Worm (Caenorhabditis elegans) whole organism, young adult: ENCODE results near the gene klp-7.

ENCODE experiments used
- B0261.1 ChIP-seq: sonication (generic microtip); optimal IDR thresholded peaks from 2 replicates; lab custom pipeline; 2016; ENCODE audit warnings: mild to moderate bottlenecking, missing genetic modification characterization, moderate library complexity, missing compliant biosample characterization
- K12H6.12 ChIP-seq: fragments of 200-800 bp; sonication (Bioruptor generic); optimal IDR thresholded peaks from 2 replicates; lab custom pipeline; 2018; ENCODE audit warnings: mild to moderate bottlenecking, missing genetic modification characterization, missing compliant biosample characterization
- T07F8.4 ChIP-seq: sonication (generic microtip); optimal IDR thresholded peaks from 2 replicates; lab custom pipeline; 2016; ENCODE audit warnings: mild to moderate bottlenecking, missing genetic modification characterization, moderate library complexity, missing compliant biosample characterization
- T26A5.8 ChIP-seq: sonication (generic microtip); optimal IDR thresholded peaks from 2 replicates; lab custom pipeline; 2016; ENCODE audit warnings: missing genetic modification characterization, missing compliant biosample characterization
- Y53G8AR.9 ChIP-seq: fragments of 200-800 bp; sonication (Bioruptor generic); conservative IDR thresholded peaks from 2 replicates; pipeline ENCODE4 v1.3.6; 2022; ENCODE audit warnings: missing genetic modification reagents, missing genetic modification characterization, missing compliant biosample characterization
- Y67H2A.10 ChIP-seq: fragments of 200-800 bp; sonication (Bioruptor generic); conservative IDR thresholded peaks from 2 replicates; pipeline ENCODE4 v1.3.6; 2022; ENCODE audit warnings: missing genetic modification reagents, missing genetic modification characterization, missing compliant biosample characterization
- akir-1 ChIP-seq: fragments of 200-800 bp; sonication (Bioruptor generic); optimal IDR thresholded peaks from 2 replicates; lab custom pipeline; 2018; ENCODE audit warnings: mild to moderate bottlenecking, missing genetic modification characterization, moderate library complexity, missing compliant biosample characterization
- ama-1 ChIP-seq, 3 experiments: fragments of 150-350 bp in 1 of 3; sonication (generic microtip) in 2 of 3; optimal IDR thresholded peaks; 2 replicates each; lab custom pipeline; 2014 to 2018; ENCODE audit warnings: missing biosample characterization in 2 of 3, missing genetic modification characterization in 2 of 3, missing genetic modification reagents in 2 of 3
- aptf-2 ChIP-seq: fragments of 200-800 bp; sonication (Bioruptor generic); conservative IDR thresholded peaks from 2 replicates; pipeline ENCODE4 v1.3.6; 2022; ENCODE audit warnings: missing genetic modification reagents, missing genetic modification characterization, missing compliant biosample characterization
- aptf-3 ChIP-seq: fragments of 200-800 bp; sonication (Bioruptor generic); IDR thresholded peaks from 2 replicates; pipeline ENCODE4 v1.3.6; 2022; ENCODE audit warnings: missing genetic modification characterization, missing compliant biosample characterization
- attf-5 ChIP-seq: fragments of 200-800 bp; sonication (Bioruptor generic); optimal IDR thresholded peaks from 2 replicates; lab custom pipeline; 2018; ENCODE audit warnings: mild to moderate bottlenecking, missing genetic modification characterization, missing compliant biosample characterization
- cebp-1 ChIP-seq, 2 experiments: fragments of 200-800 bp in 1 of 2; sonication (Bioruptor generic) in 1 of 2; sonication (generic microtip) in 1 of 2; IDR thresholded peaks in 1 of 2; optimal IDR thresholded peaks in 1 of 2; 2 replicates each; pipeline versions ENCODE4 v1.3.6 to Lab custom; 2017 to 2022; ENCODE audit warnings: missing compliant biosample characterization in 2 of 2, missing genetic modification characterization in 2 of 2, mild to moderate bottlenecking in 1 of 2, missing genetic modification reagents in 1 of 2, moderate library complexity in 1 of 2
- cebp-2 ChIP-seq: fragments of 200-800 bp; sonication (Bioruptor generic); IDR thresholded peaks from 2 replicates; pipeline ENCODE4 v1.3.6; 2022; ENCODE audit warnings: missing genetic modification characterization, missing compliant biosample characterization
- ceh-91 ChIP-seq: fragments of 200-800 bp; sonication (Bioruptor generic); IDR thresholded peaks from 2 replicates; pipeline ENCODE4 v1.3.6; 2022; ENCODE audit warnings: missing genetic modification reagents, missing genetic modification characterization, missing compliant biosample characterization
- chd-7 ChIP-seq: sonication (generic microtip); optimal IDR thresholded peaks from 2 replicates; lab custom pipeline; 2016; ENCODE audit warnings: mild to moderate bottlenecking, missing genetic modification characterization, moderate library complexity, missing compliant biosample characterization
- dox-1 ChIP-seq: fragments of 200-800 bp; sonication (Bioruptor generic); IDR thresholded peaks from 2 replicates; pipeline ENCODE4 v1.3.6; 2022; ENCODE audit warnings: missing genetic modification reagents, missing genetic modification characterization, missing compliant biosample characterization
- hmg-1.2 ChIP-seq: fragments of 200-800 bp; sonication (Bioruptor generic); IDR thresholded peaks from 2 replicates; pipeline ENCODE4 v1.3.6; 2022; ENCODE audit warnings: missing genetic modification reagents, missing genetic modification characterization, missing compliant biosample characterization
- hsf-1 ChIP-seq: fragments of 200-800 bp; sonication (Bioruptor generic); IDR thresholded peaks from 2 replicates; pipeline ENCODE4 v1.3.6; 2022; ENCODE audit warnings: missing genetic modification reagents, missing genetic modification characterization, missing compliant biosample characterization
- let-607 ChIP-seq, 2 experiments: fragments of 200-800 bp in 1 of 2; sonication (Bioruptor generic) in 1 of 2; sonication (generic microtip) in 1 of 2; optimal IDR thresholded peaks; 2 replicates each; lab custom pipeline; 2016 to 2018; ENCODE audit warnings: mild to moderate bottlenecking in 2 of 2, missing compliant biosample characterization in 2 of 2, missing genetic modification characterization in 2 of 2, moderate library complexity in 2 of 2, missing genotype in 1 of 2
- lin-26 ChIP-seq: fragments of 200-800 bp; sonication (Bioruptor generic); IDR thresholded peaks from 2 replicates; pipeline ENCODE4 v1.3.6; 2022; ENCODE audit warnings: missing genetic modification reagents, missing genetic modification characterization, missing compliant biosample characterization
- lin-35 ChIP-seq, 3 experiments: fragments of 150-350 bp in 2 of 3; sonication (generic microtip) in 1 of 3; optimal IDR thresholded peaks; 2 replicates each; lab custom pipeline; 2014 to 2018; ENCODE audit warnings: missing biosample characterization in 3 of 3, missing genetic modification characterization in 3 of 3, missing genetic modification reagents in 3 of 3
- lin-40 ChIP-seq: sonication (generic microtip); optimal IDR thresholded peaks from 2 replicates; lab custom pipeline; 2016; ENCODE audit warnings: missing genetic modification characterization, mild to moderate bottlenecking, missing compliant biosample characterization, missing genotype, missing genetic modification reagents
- lir-1 ChIP-seq: fragments of 200-800 bp; sonication (Bioruptor generic); conservative IDR thresholded peaks from 2 replicates; pipeline ENCODE4 v1.3.6; 2022; ENCODE audit warnings: missing genetic modification reagents, missing genetic modification characterization, missing compliant biosample characterization
- lsy-27 ChIP-seq: sonication (generic microtip); optimal IDR thresholded peaks from 2 replicates; lab custom pipeline; 2017; ENCODE audit warnings: missing genetic modification characterization, mild to moderate bottlenecking, missing compliant biosample characterization, antibody characterized with exemption, missing genotype, borderline replicate concordance; ENCODE audit not compliant: insufficient read depth
- madf-6 ChIP-seq: fragments of 200-800 bp; sonication (Bioruptor generic); IDR thresholded peaks from 2 replicates; pipeline ENCODE4 v1.3.6; 2022; ENCODE audit warnings: missing genetic modification reagents, missing genetic modification characterization, missing compliant biosample characterization
- mcd-1 ChIP-seq: fragments of 200-800 bp; sonication (Bioruptor generic); IDR thresholded peaks from 2 replicates; pipeline ENCODE4 v1.3.6; 2022; ENCODE audit warnings: missing genetic modification reagents, missing genetic modification characterization, missing compliant biosample characterization
- mel-28 ChIP-seq: sonication (generic microtip); optimal IDR thresholded peaks from 2 replicates; lab custom pipeline; 2016; ENCODE audit warnings: borderline replicate concordance, mild to moderate bottlenecking, missing genetic modification characterization, missing compliant biosample characterization
- mxl-1 ChIP-seq: sonication (generic microtip); optimal IDR thresholded peaks from 2 replicates; lab custom pipeline; 2016; ENCODE audit warnings: missing genetic modification characterization, missing compliant biosample characterization
- nfyb-1 ChIP-seq: fragments of 200-800 bp; sonication (Bioruptor generic); IDR thresholded peaks from 2 replicates; pipeline ENCODE4 v1.3.6; 2022; ENCODE audit warnings: missing genetic modification reagents, missing genetic modification characterization, missing compliant biosample characterization
- nhr-179 ChIP-seq: sonication (generic microtip); optimal IDR thresholded peaks from 2 replicates; lab custom pipeline; 2016; ENCODE audit warnings: mild to moderate bottlenecking, missing genetic modification characterization, missing compliant biosample characterization
- nhr-27 ChIP-seq: fragments of 200-800 bp; sonication (Bioruptor generic); optimal IDR thresholded peaks from 2 replicates; lab custom pipeline; 2018; ENCODE audit warnings: mild to moderate bottlenecking, missing genetic modification characterization, moderate library complexity, missing compliant biosample characterization
- nhr-80 ChIP-seq: sonication (generic microtip); optimal IDR thresholded peaks from 2 replicates; lab custom pipeline; 2016; ENCODE audit warnings: missing genetic modification characterization, missing compliant biosample characterization
- nhr-90 ChIP-seq: sonication (generic microtip); optimal IDR thresholded peaks from 2 replicates; lab custom pipeline; 2016; ENCODE audit warnings: missing genotype, mild to moderate bottlenecking, missing genetic modification characterization, missing compliant biosample characterization
- pha-4 ChIP-seq: fragments of 150-350 bp; sonication (generic microtip); optimal IDR thresholded peaks from 2 replicates; lab custom pipeline; 2014; ENCODE audit warnings: missing biosample characterization, missing genetic modification reagents, missing genetic modification characterization
- rcor-1 ChIP-seq: fragments of 200-800 bp; sonication (Bioruptor generic); IDR thresholded peaks from 2 replicates; pipeline ENCODE4 v1.3.6; 2022; ENCODE audit warnings: missing genetic modification reagents, missing genetic modification characterization, missing compliant biosample characterization
- snpc-1.3 ChIP-seq: sonication (generic microtip); optimal IDR thresholded peaks from 2 replicates; lab custom pipeline; 2017; ENCODE audit warnings: missing genetic modification characterization, mild to moderate bottlenecking, missing compliant biosample characterization, antibody characterized with exemption, moderate library complexity, missing genotype, missing genetic modification reagents; ENCODE audit not compliant: insufficient read depth
- snpc-4 ChIP-seq, 5 experiments: fragments of 150-350 bp in 1 of 5; sonication (generic microtip) in 4 of 5; optimal IDR thresholded peaks; 2 replicates each; lab custom pipeline; 2014 to 2018; ENCODE audit warnings: missing genetic modification characterization in 5 of 5, missing biosample characterization in 3 of 5, antibody characterized with exemption in 2 of 5, mild to moderate bottlenecking in 2 of 5, missing compliant biosample characterization in 2 of 5, missing genotype in 2 of 5, moderate library complexity in 2 of 5, missing genetic modification reagents in 1 of 5
- somi-1 ChIP-seq: fragments of 200-800 bp; sonication (Bioruptor generic); optimal IDR thresholded peaks from 2 replicates; lab custom pipeline; 2018; ENCODE audit warnings: mild to moderate bottlenecking, missing genetic modification characterization, missing compliant biosample characterization
- tlf-1 ChIP-seq: fragments of 200-800 bp; sonication (Bioruptor generic); optimal IDR thresholded peaks from 2 replicates; lab custom pipeline; 2018; ENCODE audit warnings: mild to moderate bottlenecking, missing genetic modification characterization, missing compliant biosample characterization
- unc-130 ChIP-seq: sonication (generic microtip); optimal IDR thresholded peaks from 2 replicates; lab custom pipeline; 2016; ENCODE audit warnings: missing genetic modification reagents, missing genetic modification characterization, missing compliant biosample characterization
- unc-62 ChIP-seq: fragments of 150-350 bp; optimal IDR thresholded peaks from 2 replicates; lab custom pipeline; 2014; ENCODE audit warnings: missing biosample characterization, missing genetic modification reagents, missing genetic modification characterization
- xnd-1 ChIP-seq: sonication (generic microtip); optimal IDR thresholded peaks from 2 replicates; lab custom pipeline; 2016; ENCODE audit warnings: missing genotype, missing genetic modification reagents, missing genetic modification characterization, missing compliant biosample characterization
- zim-3 ChIP-seq: sonication (generic microtip); optimal IDR thresholded peaks from 2 replicates; lab custom pipeline; 2017; ENCODE audit warnings: mild to moderate bottlenecking, missing genetic modification characterization, moderate library complexity, missing compliant biosample characterization
- ztf-22 ChIP-seq: fragments of 200-800 bp; sonication (Bioruptor generic); optimal IDR thresholded peaks from 2 replicates; lab custom pipeline; 2018; ENCODE audit warnings: mild to moderate bottlenecking, missing genetic modification characterization, moderate library complexity, missing compliant biosample characterization

klp-7 gene

DNA sequence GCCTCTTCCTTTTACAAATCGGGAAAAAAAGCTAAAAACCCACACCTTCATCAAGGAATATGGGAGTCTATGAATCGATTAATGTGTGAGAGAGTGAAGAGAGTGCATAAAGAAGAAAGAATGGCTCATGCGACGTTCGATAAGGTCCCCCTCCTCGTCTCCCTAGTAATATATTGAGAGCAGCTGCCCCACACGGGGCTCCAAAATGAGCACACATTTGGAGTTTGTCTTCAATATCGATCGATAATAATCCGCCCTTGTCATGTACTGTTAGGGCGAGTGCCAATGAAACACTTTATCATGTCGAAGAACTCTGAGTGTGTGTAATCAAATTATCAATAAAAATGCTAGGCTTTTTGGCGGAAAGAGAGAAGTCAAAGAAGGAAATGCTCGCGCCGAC lies 13.5 kb downstream of the klp-7 start:
- TF ChIP-seq nhr-27: no peak
- TF ChIP-seq zim-3 (tag; lab: Kevin White, UChicago): no peak
- no peak for TF ChIP-seq Y53G8AR.9
- TF ChIP-seq unc-130 (GFP tag; lab: Kevin White, UChicago): no peak
- no peak for TF ChIP-seq unc-62 (GFP tag; lab: Kevin White, UChicago)
- no peak for TF ChIP-seq hsf-1 (GFP tag; lab: Robert Waterston, UW)
- no peak for TF ChIP-seq snpc-1.3
- TF ChIP-seq nhr-80 (tag; lab: Kevin White, UChicago): peak; percentile 42
- TF ChIP-seq madf-6 (GFP tag; lab: Robert Waterston, UW): no peak
- no peak for TF ChIP-seq T26A5.8 (tag; lab: Kevin White, UChicago)
- no peak for TF ChIP-seq rcor-1
- no peak for TF ChIP-seq xnd-1 (tag; lab: Kevin White, UChicago)
- TF ChIP-seq tlf-1 (GFP tag; lab: Kevin White, UChicago): no peak
- TF ChIP-seq lir-1 (GFP tag; lab: Robert Waterston, UW): no peak
- 0 out of 2 replicates have a peak, but pooled peaks have one; percentile 8 for TF ChIP-seq lin-26
- no peak for TF ChIP-seq snpc-4 (GFP tag; optimal IDR thresholded peaks at IDR 0.05; lab: Kevin White, UChicago)
- TF ChIP-seq snpc-4 (tag; optimal IDR thresholded peaks at IDR 0.05; lab: Kevin White, UChicago): no peak
- 0 out of 2 replicates have a peak, but pooled peaks have one; percentile 51 for TF ChIP-seq aptf-3 (GFP tag; lab: Robert Waterston, UW)
- TF ChIP-seq lin-40 (tag; lab: Kevin White, UChicago): no peak
- no peak for TF ChIP-seq pha-4 (tag; lab: Kevin White, UChicago)
- peak; percentile 29; the same call in 1 of the 2 replicates for TF ChIP-seq cebp-2
- no peak for TF ChIP-seq lsy-27 (tag; lab: Kevin White, UChicago)
- no peak for TF ChIP-seq mxl-1 (tag; lab: Kevin White, UChicago)
- no peak for TF ChIP-seq ceh-91 (GFP tag; lab: Robert Waterston, UW)
- TF ChIP-seq nhr-179 (tag; lab: Kevin White, UChicago): no peak
- TF ChIP-seq ama-1 (optimal IDR thresholded peaks at IDR 0.05; lab: Kevin White, UChicago): peak; percentile 29
- TF ChIP-seq ama-1 (GFP tag; optimal IDR thresholded peaks at IDR 0.05; lab: Kevin White, UChicago): no peak
- TF ChIP-seq dox-1 (GFP tag; lab: Robert Waterston, UW): 0 out of 2 replicates have a peak, but pooled peaks have one; percentile 23
- TF ChIP-seq mel-28 (tag; lab: Kevin White, UChicago): no peak

DNA sequence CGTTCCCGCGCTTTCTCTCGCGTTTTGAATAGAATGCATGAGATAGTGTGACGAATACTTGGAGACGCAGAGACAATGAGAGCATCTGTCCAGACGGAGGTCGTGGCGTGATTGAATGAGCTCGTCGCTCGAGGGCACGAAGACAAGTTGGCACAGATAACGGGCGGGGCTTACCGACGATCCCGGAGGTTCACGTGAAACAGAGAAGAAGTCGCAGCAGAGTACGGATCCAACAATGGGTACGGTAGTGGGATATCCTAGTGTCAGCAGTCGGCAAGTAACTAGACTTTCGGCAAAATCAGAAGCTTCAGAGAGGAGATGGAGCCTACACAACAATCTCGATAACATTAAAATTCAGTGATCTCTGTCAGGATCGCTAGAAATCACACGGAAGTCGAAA lies 14.1 kb downstream of the klp-7 start:
- TF ChIP-seq B0261.1 (tag; lab: Kevin White, UChicago): no peak
- peak; percentile 74; the same call in 1 of the 2 replicates for TF ChIP-seq nfyb-1 (GFP tag; lab: Robert Waterston, UW)
- no peak for TF ChIP-seq lin-40 (tag; lab: Kevin White, UChicago)
- TF ChIP-seq ztf-22 (GFP tag; lab: Kevin White, UChicago): no peak
- no peak for TF ChIP-seq aptf-2 (GFP tag; lab: Robert Waterston, UW)
- peak; percentile 20 for TF ChIP-seq nhr-90 (tag; lab: Kevin White, UChicago)
- TF ChIP-seq Y67H2A.10 (GFP tag; lab: Robert Waterston, UW): no peak
- peak; percentile 4 for TF ChIP-seq nhr-80 (tag; lab: Kevin White, UChicago)
- no peak for TF ChIP-seq lir-1 (GFP tag; lab: Robert Waterston, UW)
- no peak for TF ChIP-seq let-607 (tag; optimal IDR thresholded peaks at IDR 0.05; lab: Kevin White, UChicago)
- peak; percentile 77; the same call in 1 of the 2 replicates for TF ChIP-seq cebp-2
- TF ChIP-seq hmg-1.2 (GFP tag; lab: Robert Waterston, UW): peak; percentile 51; the same call in 1 of the 2 replicates
- no peak for TF ChIP-seq lin-35 (GFP tag; optimal IDR thresholded peaks at IDR 0.05; lab: Kevin White, UChicago)
- no peak for TF ChIP-seq unc-130 (GFP tag; lab: Kevin White, UChicago)
- peak; percentile 65 for TF ChIP-seq chd-7 (tag; lab: Kevin White, UChicago)
- TF ChIP-seq somi-1 (GFP tag; lab: Kevin White, UChicago): peak; percentile 21
- TF ChIP-seq nhr-27: no peak
- TF ChIP-seq madf-6 (GFP tag; lab: Robert Waterston, UW): 0 out of 2 replicates have a peak, but pooled peaks have one; percentile 17
- TF ChIP-seq T26A5.8 (tag; lab: Kevin White, UChicago): no peak
- no peak for TF ChIP-seq T07F8.4 (tag; lab: Kevin White, UChicago)
- peak; percentile 52 for TF ChIP-seq K12H6.12 (tag; lab: Kevin White, UChicago)
- TF ChIP-seq mcd-1 (GFP tag; lab: Robert Waterston, UW): peak; percentile 35; the same call in 1 of the 2 replicates
- TF ChIP-seq attf-5: no peak
- TF ChIP-seq akir-1 (GFP tag; lab: Kevin White, UChicago): no peak
- no peak for TF ChIP-seq cebp-1 (GFP tag; IDR thresholded peaks at IDR 0.05; lab: Robert Waterston, UW)
- peak; percentile 34 for TF ChIP-seq cebp-1 (tag; optimal IDR thresholded peaks at IDR 0.05; lab: Kevin White, UChicago)
